Worm (Caenorhabditis elegans) whole organism, early embryonic: ENCODE measurements around the gene C55A1.11.
"Not testable (repeated sequence)": the region's sequence is repeated elsewhere in the genome, so short reads cannot be mapped to it uniquely, and the experiment has no call there.

Source experiments
- B0310.2 ChIP-seq: sonication (generic microtip); optimal IDR thresholded peaks from 2 replicates; lab custom pipeline; 2016; ENCODE audit warnings: mild to moderate bottlenecking, missing genetic modification characterization, missing compliant biosample characterization
- F13C5.2 ChIP-seq: sonication (generic microtip); optimal IDR thresholded peaks from 2 replicates; lab custom pipeline; 2017; ENCODE audit warnings: mild to moderate bottlenecking, missing genetic modification characterization, inconsistent platforms, missing compliant biosample characterization
- aly-1 ChIP-seq: sonication (generic microtip); optimal IDR thresholded peaks from 2 replicates; lab custom pipeline; 2016; ENCODE audit warnings: missing genetic modification characterization, missing compliant biosample characterization
- ama-1 ChIP-seq: fragments of 150-350 bp; optimal IDR thresholded peaks from 2 replicates; lab custom pipeline; 2014
- ceh-13 ChIP-seq: fragments of 200-800 bp; sonication (Bioruptor generic); optimal IDR thresholded peaks from 2 replicates; lab custom pipeline; 2018; ENCODE audit warnings: mild to moderate bottlenecking, missing genetic modification characterization, missing compliant biosample characterization
- ceh-36 ChIP-seq: sonication (generic microtip); optimal IDR thresholded peaks from 2 replicates; lab custom pipeline; 2016; ENCODE audit warnings: missing genetic modification characterization, inconsistent platforms, missing compliant biosample characterization
- ets-7 ChIP-seq: sonication (generic microtip); optimal IDR thresholded peaks from 2 replicates; lab custom pipeline; 2016; ENCODE audit warnings: missing genotype, missing genetic modification characterization, missing compliant biosample characterization
- flt-1 ChIP-seq: fragments of 200-800 bp; sonication (Bioruptor generic); IDR thresholded peaks from 2 replicates; pipeline ENCODE4 v1.3.6; 2022; ENCODE audit warnings: missing genetic modification characterization, missing compliant biosample characterization
- hmbx-1 ChIP-seq: sonication (generic microtip); optimal IDR thresholded peaks from 2 replicates; lab custom pipeline; 2016; ENCODE audit warnings: mild to moderate bottlenecking, missing genetic modification characterization, missing compliant biosample characterization
- hmg-4 ChIP-seq: fragments of 200-800 bp; sonication (Bioruptor generic); optimal IDR thresholded peaks from 2 replicates; lab custom pipeline; 2018; ENCODE audit warnings: mild to moderate bottlenecking, missing genetic modification characterization, missing compliant biosample characterization
- hnd-1 ChIP-seq: sonication (generic microtip); optimal IDR thresholded peaks from 2 replicates; lab custom pipeline; 2016; ENCODE audit warnings: missing genetic modification characterization, missing compliant biosample characterization
- pes-1 ChIP-seq: fragments of 200-800 bp; sonication (Bioruptor generic); IDR thresholded peaks from 2 replicates; pipeline ENCODE4 v1.3.6; 2022; ENCODE audit warnings: missing genetic modification reagents, missing genetic modification characterization, missing compliant biosample characterization
- scrt-1 ChIP-seq: fragments of 200-800 bp; sonication (Bioruptor generic); IDR thresholded peaks from 2 replicates; pipeline ENCODE4 v1.3.6; 2022; ENCODE audit warnings: missing genetic modification characterization, missing compliant biosample characterization
- sea-1 ChIP-seq: fragments of 200-800 bp; sonication (Bioruptor generic); conservative IDR thresholded peaks from 2 replicates; pipeline ENCODE4 v1.3.6; 2022; ENCODE audit warnings: missing genetic modification characterization, missing compliant biosample characterization
- tbx-11 ChIP-seq: fragments of 200-800 bp; sonication (Bioruptor generic); IDR thresholded peaks from 2 replicates; pipeline ENCODE4 v1.3.6; 2022; ENCODE audit warnings: missing genetic modification characterization, missing compliant biosample characterization
- tbx-37 ChIP-seq: fragments of 200-800 bp; sonication (Bioruptor generic); conservative IDR thresholded peaks from 2 replicates; pipeline ENCODE4 v1.3.6; 2022; ENCODE audit warnings: missing genetic modification reagents, missing genetic modification characterization, missing compliant biosample characterization
- tra-4 ChIP-seq: sonication (generic microtip); optimal IDR thresholded peaks from 2 replicates; lab custom pipeline; 2017; ENCODE audit warnings: missing genetic modification characterization, missing compliant biosample characterization

C55A1.11 gene

DNA sequence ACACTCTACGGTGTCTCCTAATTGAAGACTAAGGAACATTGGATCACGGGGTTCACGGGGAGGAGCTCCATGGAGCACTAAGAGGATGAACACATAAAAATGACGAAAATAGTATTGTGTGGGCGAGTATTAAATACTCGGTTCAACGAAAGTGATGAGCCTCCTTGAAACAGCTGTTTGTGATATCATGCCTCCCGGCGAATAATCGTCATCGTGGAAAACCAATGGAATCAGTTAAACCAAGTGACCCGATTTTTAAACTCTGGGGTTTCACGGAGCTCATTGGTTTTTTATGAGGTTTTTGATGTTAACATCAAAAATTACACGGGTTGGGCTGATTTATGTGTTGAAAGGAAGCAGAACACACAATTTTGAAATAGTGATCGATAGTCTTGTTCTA, 35.9 kb downstream of the C55A1.11 start:
- no peak for TF ChIP-seq ets-7 (tag; lab: Kevin White, UChicago)
- TF ChIP-seq sea-1 (GFP tag; lab: Robert Waterston, UW) = no peak
- no peak for TF ChIP-seq hmbx-1 (tag; lab: Kevin White, UChicago)
- TF ChIP-seq aly-1 (tag; lab: Kevin White, UChicago) = no peak
- no peak for TF ChIP-seq flt-1 (GFP tag; lab: Robert Waterston, UW)
- no peak for TF ChIP-seq B0310.2 (tag; lab: Kevin White, UChicago)
- TF ChIP-seq tra-4 = no peak
- TF ChIP-seq ama-1 (lab: Kevin White, UChicago) = no peak
- TF ChIP-seq hnd-1 (tag; lab: Kevin White, UChicago) = no peak
- TF ChIP-seq F13C5.2 = no peak
- no peak for TF ChIP-seq ceh-13
- TF ChIP-seq tbx-11 (GFP tag; lab: Robert Waterston, UW) = no peak
- no peak for TF ChIP-seq ceh-36 (tag; lab: Kevin White, UChicago)
- no peak for TF ChIP-seq tbx-37
- no peak for TF ChIP-seq hmg-4 (GFP tag; lab: Kevin White, UChicago)
- no peak for TF ChIP-seq scrt-1 (GFP tag; lab: Robert Waterston, UW)

DNA sequence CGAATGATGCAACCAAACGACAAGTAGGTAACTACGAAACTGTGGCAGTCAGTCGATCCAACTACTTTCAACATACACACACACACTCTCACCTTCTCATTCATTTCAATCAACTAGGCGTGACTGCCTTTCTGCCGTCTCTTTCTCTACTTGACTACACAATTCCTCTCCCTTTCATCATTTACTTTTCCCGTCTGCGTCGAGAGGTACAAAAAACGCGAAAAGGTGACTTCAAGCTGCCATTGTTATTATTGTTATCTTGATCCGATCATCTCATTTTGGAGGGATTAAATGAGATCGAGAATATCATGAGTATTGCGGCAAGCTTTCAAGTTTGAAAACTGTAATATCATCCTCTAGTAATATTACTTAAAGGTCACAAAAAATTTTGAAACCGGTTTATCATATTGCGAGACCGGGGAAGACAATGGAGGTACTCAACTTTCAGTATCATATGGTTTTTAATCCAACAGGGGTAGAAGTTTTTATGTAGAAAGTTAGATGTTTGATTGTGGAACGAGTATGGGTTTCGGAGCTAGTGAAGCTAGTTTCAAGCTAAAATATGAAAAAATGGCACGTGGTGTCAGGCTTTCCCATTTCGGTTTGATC, 38.5 kb downstream of the C55A1.11 start:
- peak; percentile 3 for TF ChIP-seq ceh-36 (tag; lab: Kevin White, UChicago)
- TF ChIP-seq tbx-37 = no peak
- TF ChIP-seq aly-1 (tag; lab: Kevin White, UChicago) = no peak

ce11 chrV:15666718-15667117, 41.1 kb downstream of the C55A1.11 start:
- TF ChIP-seq tra-4 (no peak), pes-1 (GFP tag; lab: Robert Waterston, UW) (no peak), aly-1 (tag; lab: Kevin White, UChicago) (no peak), hmbx-1 (tag; lab: Kevin White, UChicago) (no peak), hmg-4 (GFP tag; lab: Kevin White, UChicago) (no peak), flt-1 (GFP tag; lab: Robert Waterston, UW) (no peak), ceh-13 (no peak), ceh-36 (tag; lab: Kevin White, UChicago) (no peak), ets-7 (tag; lab: Kevin White, UChicago) (no peak), F13C5.2 (no peak), sea-1 (GFP tag; lab: Robert Waterston, UW) (no peak), tbx-11 (GFP tag; lab: Robert Waterston, UW) (no peak), hnd-1 (tag; lab: Kevin White, UChicago) (no peak), tbx-37 (no peak), ama-1 (lab: Kevin White, UChicago) (no peak)

DNA sequence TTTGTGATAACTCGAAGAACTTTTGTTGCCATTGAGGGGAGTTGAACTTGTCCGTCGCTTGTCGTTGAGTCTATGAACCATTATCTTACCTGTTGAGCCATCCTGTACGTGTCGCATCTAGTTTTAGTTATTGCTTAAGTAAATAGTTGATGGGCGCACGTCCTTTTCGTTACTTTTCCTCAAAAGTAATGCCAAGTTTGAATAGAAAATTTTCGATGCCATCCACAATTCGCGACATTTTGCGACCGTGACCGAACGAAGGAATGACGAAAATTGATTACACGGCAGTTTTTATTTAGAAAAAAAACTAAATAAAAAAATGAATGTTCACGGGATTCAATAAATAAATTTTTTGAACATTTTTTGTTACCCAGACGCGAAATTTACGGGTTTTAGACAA, 42.5 kb downstream of the C55A1.11 start, which contains the start of gene F53E4.1:
Gene F53E4.1 (minus strand): TSS at position 101 of the 400 bp plus-strand sequence.
- not testable (repeated sequence) for TF ChIP-seq pes-1 (GFP tag; lab: Robert Waterston, UW); ets-7 (tag; lab: Kevin White, UChicago); tbx-37

DNA sequence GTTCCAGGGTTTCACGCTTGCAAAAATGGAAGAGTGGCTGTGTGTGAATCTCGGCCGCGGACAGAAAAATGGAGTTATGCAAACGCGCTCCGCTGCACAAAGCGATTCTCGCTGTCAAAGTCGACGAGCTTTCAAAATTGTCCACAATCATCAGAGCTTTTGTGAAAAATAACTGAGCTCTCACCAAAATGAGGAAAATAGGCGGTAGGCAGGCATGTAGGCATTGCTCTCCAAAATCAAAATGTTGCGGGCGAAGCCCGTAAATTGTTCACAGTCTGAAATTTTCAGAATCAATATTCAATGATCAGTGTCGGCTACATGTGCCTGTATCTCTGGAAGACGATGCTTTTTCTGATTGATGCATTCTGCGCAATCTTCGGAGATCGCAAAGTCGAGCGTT, 43.2 kb downstream of the C55A1.11 start, which contains the start of gene K06B4.4:
Gene K06B4.4 (plus strand): TSS at position 301 of the 400 bp plus-strand sequence.
- TF ChIP-seq ceh-13 (no peak), hmg-4 (GFP tag; lab: Kevin White, UChicago) (no peak), hnd-1 (tag; lab: Kevin White, UChicago) (no peak), ets-7 (tag; lab: Kevin White, UChicago) (no peak), pes-1 (GFP tag; lab: Robert Waterston, UW) (no peak), hmbx-1 (tag; lab: Kevin White, UChicago) (no peak), ama-1 (lab: Kevin White, UChicago) (no peak), scrt-1 (GFP tag; lab: Robert Waterston, UW) (no peak), sea-1 (GFP tag; lab: Robert Waterston, UW) (no peak)

ce11 chrV:15670139-15670538, 44.5 kb downstream of the C55A1.11 start, which contains the start of gene K06B4.15:
Gene K06B4.15, plus strand, starts transcription at chrV:15670439.
- TF ChIP-seq tbx-11 (GFP tag; lab: Robert Waterston, UW); hnd-1 (tag; lab: Kevin White, UChicago); tbx-37: not testable (repeated sequence)

ce11 chrV:15673707-15674106, 48.0 kb downstream of the C55A1.11 start, which contains the start of gene nhr-51:
Gene nhr-51, plus strand, starts transcription at chrV:15674007.
- TF ChIP-seq B0310.2 (tag; lab: Kevin White, UChicago) (no peak), ets-7 (tag; lab: Kevin White, UChicago) (no peak)

- no peak for TF ChIP-seq flt-1 (GFP tag; lab: Robert Waterston, UW)
- TF ChIP-seq ama-1 (lab: Kevin White, UChicago) = no peak
- no peak for TF ChIP-seq aly-1 (tag; lab: Kevin White, UChicago)
Measured at ce11 chrV:15674899-15675298, 49.2 kb downstream of the C55A1.11 start.
